Fruit fly (Drosophila melanogaster): Measurements from ENCODE around the gene Hsc70-3.

The Hsc70-3 gene

DNA sequence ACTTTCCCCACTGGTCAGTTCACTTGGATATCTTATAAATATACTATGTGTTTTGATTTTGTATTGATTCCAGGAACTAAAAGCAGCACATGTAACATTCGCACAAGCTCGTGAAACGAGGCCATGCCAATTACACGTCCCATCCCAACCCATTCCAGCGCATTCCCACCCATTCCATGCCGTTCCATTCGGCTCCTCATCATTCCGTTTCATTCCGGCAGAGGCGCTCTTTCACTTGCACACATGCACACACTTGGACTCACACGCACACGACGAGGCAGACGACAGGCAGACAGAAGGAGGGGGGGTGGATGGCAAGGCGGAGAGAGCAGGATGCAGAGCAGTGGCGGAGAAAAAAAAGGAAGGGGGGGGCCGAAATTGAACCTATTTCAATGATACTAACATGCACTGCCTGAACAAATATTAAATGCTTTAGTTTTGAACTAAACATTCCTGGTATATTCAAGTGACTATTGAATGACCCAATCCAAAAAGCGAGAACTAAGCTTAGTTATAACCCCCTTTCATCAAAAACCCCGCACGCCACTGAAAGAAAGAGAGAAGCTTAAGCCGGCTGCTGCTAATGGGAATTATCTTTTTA lies 30.8 kb downstream of the Hsc70-3 start (continued):
- TF ChIP-seq Pdp1 (GFP tag; optimal IDR thresholded peaks at IDR 0.05): peak in 1 of 2 experiments; percentile 48
- TF ChIP-seq CG12219 (GFP tag; optimal IDR thresholded peaks at IDR 0.05): peak; percentile 34
- TF ChIP-seq CG10267 (tag; optimal IDR thresholded peaks at IDR 0.05): peak; percentile 68
- peak; percentile 1 for TF ChIP-seq mam (GFP tag; optimal IDR thresholded peaks at IDR 0.05)
- TF ChIP-seq CG8290 (GFP tag; optimal IDR thresholded peaks at IDR 0.05): peak; percentile 23
- peak in 1 of 2 experiments; percentile 18 for TF ChIP-seq CG8290 (tag; optimal IDR thresholded peaks at IDR 0.05)
- TF ChIP-seq Asciz (GFP tag; optimal IDR thresholded peaks at IDR 0.05): no peak
- TF ChIP-seq peb (GFP tag; IDR thresholded peaks at IDR 0.05): peak; percentile 27; the same call in 1 of the 2 replicates
- TF ChIP-seq Meics (GFP tag; optimal IDR thresholded peaks at IDR 0.05): peak; percentile 23
- TF ChIP-seq bsh (GFP tag; optimal IDR thresholded peaks at IDR 0.05): peak; percentile 67 to 91
- TF ChIP-seq Atf3 (GFP tag; optimal IDR thresholded peaks at IDR 0.05): peak; percentile 14
- TF ChIP-seq CG18599 (GFP tag; optimal IDR thresholded peaks at IDR 0.05): peak; percentile 55
- peak; percentile 36 for TF ChIP-seq Hsf (GFP tag; optimal IDR thresholded peaks at IDR 0.05)
- TF ChIP-seq CG15479 (GFP tag; optimal IDR thresholded peaks at IDR 0.05): no peak
- no peak for TF ChIP-seq D (optimal IDR thresholded peaks at IDR 0.05)
- peak; percentile 71 for TF ChIP-seq D (GFP tag; optimal IDR thresholded peaks at IDR 0.05)
- peak; percentile 41; the same call in 1 of the 2 replicates for TF ChIP-seq CG4404 (GFP tag; IDR thresholded peaks at IDR 0.05)
- TF ChIP-seq HmgZ (tag; optimal IDR thresholded peaks at IDR 0.05): no peak
- 0 out of 2 replicates have a peak, but pooled peaks have one; percentile 21 for TF ChIP-seq gt (GFP tag; IDR thresholded peaks at IDR 0.05)
- TF ChIP-seq CG10959 (GFP tag; IDR thresholded peaks at IDR 0.05): peak; percentile 41; the same call in 1 of the 2 replicates
- peak; percentile 32 for TF ChIP-seq Xbp1 (GFP tag; optimal IDR thresholded peaks at IDR 0.05)
- TF ChIP-seq Mes4 (GFP tag; optimal IDR thresholded peaks at IDR 0.05): peak; percentile 31
- peak; percentile 58 for TF ChIP-seq croc (GFP tag; conservative IDR thresholded peaks at IDR 0.05)
- peak; percentile 38 for TF ChIP-seq corto (GFP tag; optimal IDR thresholded peaks at IDR 0.05)
- TF ChIP-seq CG3407 (GFP tag; optimal IDR thresholded peaks at IDR 0.05): peak; percentile 43
- TF ChIP-seq ara (GFP tag; IDR thresholded peaks at IDR 0.05): peak; percentile 73
- no peak for TF ChIP-seq da (GFP tag; optimal IDR thresholded peaks at IDR 0.05)
- TF ChIP-seq prd (optimal IDR thresholded peaks at IDR 0.05): no peak
- TF ChIP-seq prd (GFP tag; IDR thresholded peaks at IDR 0.05): peak; percentile 73; the same call in 2 of the 3 replicates
- peak; percentile 61 for TF ChIP-seq Blimp-1 (GFP tag; optimal IDR thresholded peaks at IDR 0.05)
- TF ChIP-seq HLH54F (GFP tag; optimal IDR thresholded peaks at IDR 0.05): no peak
- peak; percentile 48 for TF ChIP-seq Antp (GFP tag; optimal IDR thresholded peaks at IDR 0.05)
- TF ChIP-seq sim (GFP tag; IDR thresholded peaks at IDR 0.05): peak; percentile 9; the same call in 1 of the 2 replicates
- peak; percentile 38 for TF ChIP-seq HHEX (GFP tag; optimal IDR thresholded peaks at IDR 0.05)
- TF ChIP-seq CG9727 (GFP tag; optimal IDR thresholded peaks at IDR 0.05): peak; percentile 75
- no peak for TF ChIP-seq dati (GFP tag; IDR thresholded peaks at IDR 0.05)
- TF ChIP-seq NC2α (GFP tag; optimal IDR thresholded peaks at IDR 0.05): peak; percentile 16
- TF ChIP-seq hkb (optimal IDR thresholded peaks at IDR 0.05): no peak
- 0 out of 2 replicates have a peak, but pooled peaks have one; percentile 18 for TF ChIP-seq hkb (GFP tag; IDR thresholded peaks at IDR 0.05)
- peak; percentile 32 for TF ChIP-seq jing (GFP tag; optimal IDR thresholded peaks at IDR 0.05)
- no peak for TF ChIP-seq CG5953 (GFP tag; IDR thresholded peaks at IDR 0.05)
- no peak for TF ChIP-seq Hey (tag; optimal IDR thresholded peaks at IDR 0.05)
- TF ChIP-seq ATbp (GFP tag; optimal IDR thresholded peaks at IDR 0.05): peak; percentile 62
- TF ChIP-seq Bdp1 (GFP tag; optimal IDR thresholded peaks at IDR 0.05): no peak
- 0 out of 2 replicates have a peak, but pooled peaks have one; percentile 30 for TF ChIP-seq CG1024 (GFP tag; IDR thresholded peaks at IDR 0.05)
- peak; percentile 1 for TF ChIP-seq stwl (tag; optimal IDR thresholded peaks at IDR 0.05)
- peak; percentile 23; the same call in 1 of the 2 replicates for TF ChIP-seq ssp (GFP tag; IDR thresholded peaks at IDR 0.05)
- no peak for TF ChIP-seq PHDP (tag; optimal IDR thresholded peaks at IDR 0.05)
- TF ChIP-seq CG13287 (GFP tag; IDR thresholded peaks at IDR 0.05; ENCODE audit: partially characterized antibody): no peak
- peak; percentile 18 for TF ChIP-seq cwo (GFP tag; optimal IDR thresholded peaks at IDR 0.05)
